Fruit fly (Drosophila melanogaster): ENCODE data around the gene Arc42.

- TF ChIP-seq h (optimal IDR thresholded peaks at IDR 0.05) (no peak), Myc (optimal IDR thresholded peaks at IDR 0.05) (no peak), ttk (optimal IDR thresholded peaks at IDR 0.05) (no peak), psq (optimal IDR thresholded peaks at IDR 0.05) (no peak), insv (optimal IDR thresholded peaks at IDR 0.05) (no peak)
These were observed 32.1 kb downstream of the Arc42 start for dm6 chr3R:19909541-19910182.

Measured in Kc167 (cell line).